Fruit fly (Drosophila melanogaster): ENCODE measurements around the gene Xe7.

The Xe7 gene

DNA sequence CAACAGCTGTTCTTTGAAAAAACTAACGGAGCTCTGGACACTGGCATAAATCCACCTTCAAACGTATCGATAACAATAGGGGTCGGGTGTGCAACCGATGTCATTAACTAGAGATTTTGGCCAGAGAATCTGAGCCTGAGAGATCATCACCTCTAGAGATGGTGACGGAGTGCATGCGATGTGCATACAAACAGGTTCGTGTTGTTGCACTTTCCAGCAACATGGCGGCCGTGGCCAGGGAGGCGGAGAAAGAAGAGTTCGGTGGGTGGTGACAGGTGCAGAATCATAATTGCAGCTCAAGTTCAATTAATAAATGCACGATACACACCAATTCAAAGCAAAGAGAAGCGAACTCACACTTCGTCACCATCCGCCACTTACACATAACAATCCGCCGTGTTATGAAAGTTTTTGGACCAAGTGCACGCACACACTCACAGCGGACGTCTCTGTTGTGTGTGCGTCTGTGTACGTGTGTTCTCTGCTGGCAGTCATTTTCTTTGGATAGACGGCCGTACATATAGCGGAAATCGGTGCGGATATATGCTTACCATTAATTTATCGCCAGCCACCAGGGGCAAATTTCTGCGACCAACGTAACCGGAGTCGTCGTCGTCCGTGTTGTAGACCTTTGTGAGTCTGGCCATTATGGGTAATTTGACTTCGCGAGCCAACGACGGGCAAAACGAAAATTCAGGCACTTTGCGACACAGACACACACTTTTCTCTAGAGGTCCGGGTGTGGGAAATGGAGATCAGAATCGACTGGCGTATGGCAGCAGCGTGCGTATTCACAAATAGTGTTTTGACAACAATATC, 9.9 kb downstream of the Xe7 start:
- TF ChIP-seq CG7045 (GFP tag; optimal IDR thresholded peaks at IDR 0.05) (no peak), cic (GFP tag; optimal IDR thresholded peaks at IDR 0.05) (peak; percentile 35), Mnt (GFP tag; optimal IDR thresholded peaks at IDR 0.05) (no peak), bab1 (GFP tag; optimal IDR thresholded peaks at IDR 0.05) (peak; percentile 22), CG12768 (GFP tag; optimal IDR thresholded peaks at IDR 0.05) (peak; percentile 32), Clk (GFP tag; optimal IDR thresholded peaks at IDR 0.05) (no peak), ovo (GFP tag; optimal IDR thresholded peaks at IDR 0.05) (peak; percentile 77), Crg-1 (GFP tag; optimal IDR thresholded peaks at IDR 0.05) (no peak), CG33017 (tag; optimal IDR thresholded peaks at IDR 0.05) (no peak)

dm6 chr3R:5654692-5655181, 14.4 kb downstream of the Xe7 start, which contains the start of the genes elm and MED27:
elm (minus strand) TSS chr3R:5654861.
MED27 (plus strand) TSS chr3R:5655139.
- TF ChIP-seq ovo (GFP tag; optimal IDR thresholded peaks at IDR 0.05), result peak; percentile 97
- TF ChIP-seq CG7101 (tag; optimal IDR thresholded peaks at IDR 0.05), result peak; percentile 92
- TF ChIP-seq Hr96 (GFP tag; optimal IDR thresholded peaks at IDR 0.05), result peak; percentile 87
- peak; percentile 84 for TF ChIP-seq CG33017 (tag; optimal IDR thresholded peaks at IDR 0.05)
- TF ChIP-seq CG1620 (GFP tag; optimal IDR thresholded peaks at IDR 0.05), result peak; percentile 98
- peak; percentile 87 for TF ChIP-seq Mnt (GFP tag; optimal IDR thresholded peaks at IDR 0.05)
- peak; percentile 94 for TF ChIP-seq CG11617 (GFP tag; optimal IDR thresholded peaks at IDR 0.05)
- peak; percentile 80 for TF ChIP-seq pad (GFP tag; optimal IDR thresholded peaks at IDR 0.05)
- TF ChIP-seq CG12768 (GFP tag; optimal IDR thresholded peaks at IDR 0.05), result peak; percentile 90
- TF ChIP-seq kay (GFP tag; ENCODE audit: borderline replicate concordance), result no peak
- TF ChIP-seq toe (GFP tag; optimal IDR thresholded peaks at IDR 0.05), result peak; percentile 98
- peak; percentile 90 for TF ChIP-seq bab1 (GFP tag; optimal IDR thresholded peaks at IDR 0.05)
- TF ChIP-seq CG5204 (GFP tag; optimal IDR thresholded peaks at IDR 0.05), result no peak
- TF ChIP-seq Clk (GFP tag; optimal IDR thresholded peaks at IDR 0.05), result peak; percentile 87
- peak; percentile 61 for TF ChIP-seq cic (GFP tag; optimal IDR thresholded peaks at IDR 0.05)
- peak; percentile 90 for TF ChIP-seq Crg-1 (GFP tag; optimal IDR thresholded peaks at IDR 0.05)
- TF ChIP-seq CG7045 (GFP tag; optimal IDR thresholded peaks at IDR 0.05), result peak; percentile 91
- TF ChIP-seq tj (GFP tag; optimal IDR thresholded peaks at IDR 0.05), result peak; percentile 86
- TF ChIP-seq CG14711 (tag; optimal IDR thresholded peaks at IDR 0.05), result peak; percentile 84
- no peak for TF ChIP-seq cnc (optimal IDR thresholded peaks at IDR 0.05)

DNA sequence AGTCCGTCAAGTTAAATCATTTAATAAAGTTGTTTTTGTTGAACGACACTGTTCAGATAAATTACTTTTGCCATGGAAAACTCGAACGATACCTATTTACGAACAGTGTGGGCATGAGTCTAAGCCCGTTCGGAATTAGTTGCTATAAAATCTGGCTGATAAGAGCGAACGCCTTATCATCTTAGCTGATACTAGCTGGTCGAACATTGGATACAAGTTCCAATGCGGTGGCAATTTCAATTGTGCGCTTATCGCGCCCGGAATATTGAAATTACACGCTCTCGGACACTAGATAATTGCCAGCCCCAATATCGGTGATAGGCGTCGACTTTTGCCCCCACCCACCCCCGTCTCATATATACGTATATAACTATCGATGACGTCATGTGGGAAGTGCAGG, 15.2 kb downstream of the Xe7 start:
- no peak for TF ChIP-seq cnc (optimal IDR thresholded peaks at IDR 0.05)
- peak; percentile 48 for TF ChIP-seq cic (GFP tag; optimal IDR thresholded peaks at IDR 0.05)

DNA sequence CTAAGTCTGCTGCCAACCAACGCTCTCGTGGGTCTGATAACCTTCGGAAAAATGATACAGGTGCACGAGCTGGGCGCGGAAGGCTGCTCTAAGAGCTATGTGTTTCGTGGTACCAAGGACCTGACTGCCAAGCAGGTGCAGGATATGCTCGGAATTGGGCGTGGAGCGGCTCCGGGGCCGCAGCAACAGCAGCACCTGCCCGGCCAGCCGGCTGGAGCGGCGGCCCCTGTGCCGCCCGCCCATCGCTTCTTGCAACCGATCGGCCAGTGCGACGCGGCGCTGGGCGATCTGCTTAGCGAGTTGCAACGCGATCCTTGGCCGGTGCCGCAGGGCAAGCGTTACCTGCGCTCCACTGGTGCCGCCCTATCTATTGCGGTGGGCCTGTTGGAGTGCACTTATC, 19.2 kb downstream of the Xe7 start:
- TF ChIP-seq CG33017 (tag; optimal IDR thresholded peaks at IDR 0.05) (no peak), CG5204 (GFP tag; optimal IDR thresholded peaks at IDR 0.05) (no peak), kay (GFP tag; ENCODE audit: borderline replicate concordance) (no peak), tj (GFP tag; optimal IDR thresholded peaks at IDR 0.05) (no peak)

DNA sequence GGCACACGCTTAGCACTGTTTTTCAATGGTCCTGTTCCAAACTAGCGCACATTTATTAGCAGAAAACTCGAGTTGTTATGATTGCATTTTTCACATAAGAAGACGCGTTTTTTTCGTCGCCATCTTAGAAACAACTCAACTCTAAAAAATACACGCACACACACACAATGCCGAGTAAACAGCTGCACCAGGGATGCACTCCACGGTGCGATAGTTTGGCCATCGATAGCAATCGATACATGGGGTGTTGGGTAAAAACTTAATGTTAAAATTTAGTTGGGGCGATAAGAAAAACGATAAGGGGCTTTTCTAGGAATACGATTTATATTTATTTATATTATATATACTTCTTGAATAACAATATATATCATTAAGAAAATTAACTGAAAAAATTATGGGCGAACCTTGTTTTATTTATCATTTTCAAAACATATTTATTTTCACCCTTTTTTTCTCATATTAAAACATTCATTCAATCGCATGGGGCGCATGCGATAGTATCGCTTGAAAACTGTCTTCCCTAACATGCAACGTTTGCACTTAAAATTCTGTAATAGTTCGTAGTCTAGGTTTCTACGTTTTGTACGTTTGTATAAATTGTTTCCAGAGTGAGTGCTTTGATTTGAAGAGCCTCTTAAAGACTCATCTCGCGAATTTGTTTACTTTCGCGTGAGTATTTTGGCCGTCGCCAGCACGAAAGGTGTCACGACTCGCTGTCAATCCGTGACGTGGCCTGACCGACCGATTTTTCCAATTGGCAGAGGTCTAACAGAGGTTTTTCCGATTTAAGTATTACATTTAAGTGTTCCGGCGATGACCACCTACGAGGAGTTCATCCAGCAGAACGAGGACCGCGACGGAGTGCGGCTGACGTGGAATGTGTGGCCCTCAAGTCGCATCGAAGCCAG, 20.3 kb downstream of the Xe7 start, which contains the start of the genes MTA1-like and Sec23:
Gene MTA1-like (minus strand): TSS at position 170 of the 908 bp plus-strand sequence.
Gene Sec23 (plus strand): TSS at position 497 of the 908 bp plus-strand sequence.
- TF ChIP-seq Clk (GFP tag; optimal IDR thresholded peaks at IDR 0.05) (peak; percentile 37), toe (GFP tag; optimal IDR thresholded peaks at IDR 0.05) (peak; percentile 61), CG12768 (GFP tag; optimal IDR thresholded peaks at IDR 0.05) (peak; percentile 39), cic (GFP tag; optimal IDR thresholded peaks at IDR 0.05) (peak; percentile 33), tj (GFP tag; optimal IDR thresholded peaks at IDR 0.05) (peak; percentile 96), ovo (GFP tag; optimal IDR thresholded peaks at IDR 0.05) (peak; percentile 56), pad (GFP tag; optimal IDR thresholded peaks at IDR 0.05) (peak; percentile 56), CG33017 (tag; optimal IDR thresholded peaks at IDR 0.05) (peak; percentile 54), CG1620 (GFP tag; optimal IDR thresholded peaks at IDR 0.05) (peak; percentile 72), CG7101 (tag; optimal IDR thresholded peaks at IDR 0.05) (peak; percentile 75), Crg-1 (GFP tag; optimal IDR thresholded peaks at IDR 0.05) (peak; percentile 60), CG7045 (GFP tag; optimal IDR thresholded peaks at IDR 0.05) (peak; percentile 29), Mnt (GFP tag; optimal IDR thresholded peaks at IDR 0.05) (peak; percentile 26), kay (GFP tag; ENCODE audit: borderline replicate concordance) (no peak), CG11617 (GFP tag; optimal IDR thresholded peaks at IDR 0.05) (peak; percentile 86), CG14711 (tag; optimal IDR thresholded peaks at IDR 0.05) (peak; percentile 60), cnc (optimal IDR thresholded peaks at IDR 0.05) (no peak), bab1 (GFP tag; optimal IDR thresholded peaks at IDR 0.05) (peak; percentile 42), CG5204 (GFP tag; optimal IDR thresholded peaks at IDR 0.05) (no peak), Hr96 (GFP tag; optimal IDR thresholded peaks at IDR 0.05) (peak; percentile 60)

All from whole organism, adult.